Worm (Caenorhabditis elegans): ENCODE results near the gene akt-1.

DNA sequence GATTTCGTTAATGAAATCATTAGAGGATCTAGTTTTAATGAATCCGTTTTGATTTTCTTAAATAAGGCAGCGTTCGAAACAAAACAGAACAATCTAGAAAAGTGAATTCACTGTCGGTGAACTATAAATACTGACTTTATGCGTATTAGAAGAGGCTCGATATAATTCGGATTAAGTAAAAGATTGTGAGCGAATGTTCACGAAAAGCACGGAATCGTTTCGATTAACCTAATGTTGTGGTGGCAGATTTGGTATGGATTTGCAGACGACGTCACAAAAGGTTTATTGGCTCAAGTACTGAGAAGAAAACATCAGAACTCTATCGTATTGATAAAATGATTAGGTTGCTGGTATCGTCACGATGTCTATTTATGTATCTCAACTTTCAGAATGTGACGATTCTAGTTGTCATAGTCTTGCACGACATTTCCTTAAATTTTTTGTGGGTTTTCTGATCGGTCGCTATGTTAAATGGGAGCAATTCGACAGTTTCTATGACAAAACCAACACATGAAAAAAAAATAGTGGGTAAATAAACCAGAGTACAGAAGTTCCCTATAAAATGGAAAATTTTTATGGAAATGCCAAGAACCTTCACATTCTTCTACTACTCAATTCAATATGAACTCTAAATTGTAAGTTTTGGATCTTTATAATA, 19.4 kb upstream of the akt-1 start, which contains the start of the genes pyt-1 and fipr-7:
- TF ChIP-seq egl-27 (tag; optimal IDR thresholded peaks at IDR 0.05) (no peak), D1046.2 (GFP tag; IDR thresholded peaks at IDR 0.05) (no peak), daf-12 (tag; optimal IDR thresholded peaks at IDR 0.05) (no peak), ceh-32 (tag; optimal IDR thresholded peaks at IDR 0.05; ENCODE audit: poor library complexity) (no peak), nhr-48 (tag; optimal IDR thresholded peaks at IDR 0.05) (no peak), ztf-11 (tag; optimal IDR thresholded peaks at IDR 0.05) (no peak), daf-19 (GFP tag; conservative IDR thresholded peaks at IDR 0.05) (no peak)

Measured in whole organism, L4 larva.